Worm (Caenorhabditis elegans) whole organism, late embryonic: Measurements from ENCODE around the gene E01G4.3.

ENCODE experiments used
- ama-1 ChIP-seq: fragments of 150-350 bp; optimal IDR thresholded peaks from 2 replicates; lab custom pipeline; 2014
- ceh-34 ChIP-seq: sonication (generic microtip); optimal IDR thresholded peaks from 2 replicates; lab custom pipeline; 2016; ENCODE audit warnings: mild to moderate bottlenecking, missing genetic modification characterization, missing compliant biosample characterization
- fkh-10 ChIP-seq: fragments of 150-350 bp; optimal IDR thresholded peaks from 2 replicates; lab custom pipeline; 2014; ENCODE audit warnings: missing biosample characterization, missing genetic modification reagents, missing genetic modification characterization
- madf-2 ChIP-seq: sonication (generic microtip); optimal IDR thresholded peaks from 2 replicates; lab custom pipeline; 2017; ENCODE audit warnings: missing genetic modification characterization, missing compliant biosample characterization
- nfya-1 ChIP-seq: sonication (generic microtip); optimal IDR thresholded peaks from 2 replicates; lab custom pipeline; 2017; ENCODE audit warnings: missing genetic modification characterization, mild to moderate bottlenecking, missing compliant biosample characterization, antibody characterized with exemption, moderate library complexity
- pqm-1 ChIP-seq: sonication (generic microtip); optimal IDR thresholded peaks from 2 replicates; lab custom pipeline; 2016; ENCODE audit warnings: missing genetic modification characterization, missing compliant biosample characterization
- rnt-1 ChIP-seq: sonication (generic microtip); optimal IDR thresholded peaks from 2 replicates; lab custom pipeline; 2016; ENCODE audit warnings: missing genetic modification characterization, missing compliant biosample characterization

DNA sequence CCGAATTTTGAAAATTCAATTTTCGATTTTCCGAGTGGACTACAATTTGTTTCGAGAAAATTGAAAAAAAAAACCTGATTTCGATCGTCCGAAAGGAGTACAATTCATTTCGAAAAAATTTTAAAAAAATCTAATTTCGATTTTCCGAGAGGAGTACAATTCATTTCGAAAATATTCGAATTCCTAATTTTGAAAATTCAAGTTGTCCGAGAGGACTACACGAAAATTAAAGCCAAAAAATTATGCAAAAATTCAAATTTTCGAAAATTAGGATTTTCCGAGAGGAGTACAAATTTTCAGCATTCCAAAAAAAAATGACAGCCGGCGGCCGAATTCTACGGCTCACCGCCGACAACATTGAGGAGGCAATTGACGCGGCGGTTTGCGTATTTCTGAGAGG is 57.1 kb downstream of the E01G4.3 start, which contains the start of gene Y48C3A.18:
- TF ChIP-seq ama-1 (lab: Kevin White, UChicago) (no peak), ceh-34 (tag; lab: Kevin White, UChicago) (no peak), madf-2 (tag; lab: Kevin White, UChicago) (no peak), fkh-10 (no peak), pqm-1 (tag; lab: Kevin White, UChicago) (no peak), rnt-1 (no peak), nfya-1 (tag; lab: Kevin White, UChicago) (no peak)
